Worm (Caenorhabditis elegans) whole organism, L3 larva: ENCODE data around the gene srh-235.

Experiments
- ZK546.5 ChIP-seq: sonication (generic microtip); optimal IDR thresholded peaks from 2 replicates; lab custom pipeline; 2017; ENCODE audit warnings: missing biosample characterization, missing genetic modification characterization
- ceh-82 ChIP-seq: fragments of 150-350 bp; optimal IDR thresholded peaks from 2 replicates; lab custom pipeline; 2014; ENCODE audit warnings: missing biosample characterization, missing genetic modification characterization
- daf-12 ChIP-seq: fragments of 150-350 bp; optimal IDR thresholded peaks from 2 replicates; lab custom pipeline; 2014; ENCODE audit warnings: missing biosample characterization, missing genetic modification reagents, missing genetic modification characterization
- egl-27 ChIP-seq: sonication (generic microtip); optimal IDR thresholded peaks from 4 replicates; lab custom pipeline; 2017; ENCODE audit warnings: missing biosample characterization, missing genetic modification reagents, missing genetic modification characterization
- elt-2 ChIP-seq: sonication (generic microtip); optimal IDR thresholded peaks from 2 replicates; lab custom pipeline; 2016; ENCODE audit warnings: missing genetic modification reagents, mild to moderate bottlenecking, missing genetic modification characterization, missing compliant biosample characterization
- lin-39 ChIP-seq: fragments of 150-350 bp; optimal IDR thresholded peaks from 2 replicates; lab custom pipeline; 2018; ENCODE audit warnings: missing biosample characterization, missing genetic modification reagents, missing genetic modification characterization
- nhr-28 ChIP-seq: fragments of 150-350 bp; optimal IDR thresholded peaks from 2 replicates; lab custom pipeline; 2014; ENCODE audit warnings: missing biosample characterization, missing genetic modification characterization
- ztf-11 ChIP-seq: fragments of 150-350 bp; optimal IDR thresholded peaks from 2 replicates; lab custom pipeline; 2014; ENCODE audit warnings: missing biosample characterization, missing genetic modification characterization

DNA sequence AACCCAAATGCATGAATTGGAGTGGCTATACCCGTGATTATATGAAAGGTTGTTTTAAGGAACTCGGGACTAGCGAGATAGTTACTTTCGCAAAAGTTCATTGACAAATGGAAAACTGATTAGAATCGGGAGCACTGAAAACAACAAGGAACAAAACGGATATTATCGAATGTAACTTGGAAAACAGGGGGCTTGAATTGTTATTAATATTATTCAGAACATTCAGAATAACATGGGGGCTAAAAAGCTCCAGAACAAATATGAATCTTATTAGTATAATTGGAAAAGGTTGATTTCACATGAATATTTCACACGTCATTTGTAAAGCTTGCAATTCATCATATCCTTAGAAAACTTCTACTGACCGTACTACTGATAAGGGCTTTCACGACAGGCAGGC lies at the start of gene srh-235:
- TF ChIP-seq nhr-28 (tag; lab: Kevin White, UChicago) (no peak), ceh-82 (no peak), ZK546.5 (tag; lab: Kevin White, UChicago) (no peak), elt-2 (tag; lab: Kevin White, UChicago) (no peak), lin-39 (tag; lab: Kevin White, UChicago) (no peak), daf-12 (tag; lab: Kevin White, UChicago) (no peak), egl-27 (no peak), ztf-11 (tag; lab: Kevin White, UChicago) (no peak)
